Fruit fly (Drosophila melanogaster) whole organism, embryonic: ENCODE results near the gene CG31778.

Source experiments
- Atf-2 ChIP-seq: fragments of 200-800 bp; sonication (Bioruptor generic); optimal IDR thresholded peaks from 2 replicates; lab custom pipeline; 2016; ENCODE audit warnings: missing biosample characterization, missing genetic modification characterization
- Atf6 ChIP-seq: fragments of 200-800 bp; sonication (Bioruptor generic); IDR thresholded peaks from 2 replicates; pipeline ENCODE4 v1.3.6; 2022; ENCODE audit warnings: missing biosample characterization, missing genetic modification characterization
- B-H1 ChIP-seq: fragments of 200-800 bp; sonication (Bioruptor generic); IDR thresholded peaks from 3 replicates; pipeline ENCODE4 v1.3.6; 2022; ENCODE audit warnings: missing biosample characterization, missing genetic modification characterization
- C15 ChIP-seq: fragments of 200-800 bp; sonication (Bioruptor generic); IDR thresholded peaks from 3 replicates; pipeline ENCODE4 v1.3.6; 2022; ENCODE audit warnings: missing biosample characterization, missing genetic modification characterization
- CG10654 ChIP-seq: fragments of 200-800 bp; sonication (Bioruptor generic); optimal IDR thresholded peaks from 2 replicates; lab custom pipeline; 2016; ENCODE audit warnings: missing biosample characterization, missing genetic modification characterization
- CG11085 ChIP-seq: fragments of 200-800 bp; sonication (Bioruptor generic); IDR thresholded peaks from 2 replicates; pipeline ENCODE4 v1.3.6; 2022; ENCODE audit warnings: missing biosample characterization, missing genetic modification characterization
- CG11247 ChIP-seq: fragments of 200-800 bp; sonication (Bioruptor generic); IDR thresholded peaks from 2 replicates; pipeline ENCODE4 v1.3.6; 2022; ENCODE audit warnings: missing biosample characterization, missing genetic modification characterization
- CG1233 ChIP-seq: fragments of 200-800 bp; sonication (Bioruptor generic); optimal IDR thresholded peaks from 4 replicates; lab custom pipeline; 2018; ENCODE audit warnings: missing biosample characterization, mild to moderate bottlenecking, missing genetic modification characterization
- CG14965 ChIP-seq: fragments of 200-800 bp; sonication (Bioruptor generic); optimal IDR thresholded peaks from 2 replicates; lab custom pipeline; 2016; ENCODE audit warnings: missing biosample characterization, missing genetic modification characterization, borderline replicate concordance
- CG15514 ChIP-seq: fragments of 200-800 bp; sonication (Bioruptor generic); optimal IDR thresholded peaks from 3 replicates; lab custom pipeline; 2017; ENCODE audit warnings: missing biosample characterization, missing genetic modification characterization, mild to moderate bottlenecking, moderate library complexity, missing genetic modification reagents
- CG16779 ChIP-seq: fragments of 200-800 bp; sonication (Bioruptor generic); IDR thresholded peaks from 2 replicates; pipeline ENCODE4 v1.3.6; 2022; ENCODE audit warnings: missing biosample characterization, missing genetic modification characterization
- CG17186 ChIP-seq: fragments of 200-800 bp; sonication (Bioruptor generic); optimal IDR thresholded peaks from 3 replicates; lab custom pipeline; 2017; ENCODE audit warnings: missing biosample characterization, missing genetic modification reagents, missing genetic modification characterization
- CG1832 ChIP-seq: fragments of 200-800 bp; sonication (Bioruptor generic); optimal IDR thresholded peaks from 2 replicates; lab custom pipeline; 2017; ENCODE audit warnings: missing biosample characterization, mild to moderate bottlenecking, missing genetic modification characterization, inconsistent platforms
- CG18599 ChIP-seq: fragments of 200-800 bp; sonication (Bioruptor generic); optimal IDR thresholded peaks from 3 replicates; lab custom pipeline; 2017; ENCODE audit warnings: missing biosample characterization, missing genetic modification characterization, mild to moderate bottlenecking, moderate library complexity, missing genetic modification reagents
- CG30020 ChIP-seq: fragments of 200-800 bp; optimal IDR thresholded peaks from 2 replicates; lab custom pipeline; 2019; ENCODE audit warnings: missing biosample characterization, mild to moderate bottlenecking, missing genetic modification characterization, moderate library complexity
- CG31224 ChIP-seq: fragments of 200-800 bp; sonication (Bioruptor generic); IDR thresholded peaks from 2 replicates; pipeline ENCODE4 v1.3.6; 2022; ENCODE audit warnings: missing biosample characterization, missing genetic modification characterization
- CG31388 ChIP-seq: fragments of 200-800 bp; sonication (Bioruptor generic); optimal IDR thresholded peaks from 2 replicates; lab custom pipeline; 2016; ENCODE audit warnings: missing biosample characterization, missing genetic modification characterization
- CG33557 ChIP-seq: fragments of 200-800 bp; sonication (Bioruptor generic); optimal IDR thresholded peaks from 2 replicates; lab custom pipeline; 2019; ENCODE audit warnings: missing biosample characterization, mild to moderate bottlenecking, missing genetic modification characterization, moderate library complexity
- CG34422 ChIP-seq: fragments of 200-800 bp; sonication (Bioruptor generic); IDR thresholded peaks from 3 replicates; pipeline ENCODE4 v1.3.6; 2022; ENCODE audit warnings: missing biosample characterization, missing genetic modification characterization
- CG8765 ChIP-seq: fragments of 200-800 bp; sonication (Bioruptor generic); IDR thresholded peaks from 2 replicates; pipeline ENCODE4 v1.3.6; 2022; ENCODE audit warnings: missing biosample characterization, missing genetic modification characterization
- CG9797 ChIP-seq: fragments of 200-800 bp; sonication (Bioruptor generic); optimal IDR thresholded peaks from 3 replicates; lab custom pipeline; 2018; ENCODE audit warnings: missing biosample characterization, mild to moderate bottlenecking, missing genetic modification characterization
- CG9876 ChIP-seq: fragments of 200-800 bp; sonication (Bioruptor generic); optimal IDR thresholded peaks from 2 replicates; lab custom pipeline; 2016; ENCODE audit warnings: missing biosample characterization, missing genetic modification characterization
- Chrac-16 ChIP-seq: fragments of 200-800 bp; sonication (Bioruptor generic); optimal IDR thresholded peaks from 3 replicates; lab custom pipeline; 2016; ENCODE audit warnings: missing biosample characterization, missing genetic modification characterization
- D19A ChIP-seq: fragments of 200-800 bp; optimal IDR thresholded peaks from 3 replicates; lab custom pipeline; 2019; ENCODE audit warnings: missing biosample characterization, mild to moderate bottlenecking, missing genetic modification characterization, moderate library complexity
- Fer1 ChIP-seq: fragments of 200-800 bp; sonication (Bioruptor generic); optimal IDR thresholded peaks from 2 replicates; lab custom pipeline; 2017; ENCODE audit warnings: missing biosample characterization, mild to moderate bottlenecking, missing genetic modification characterization
- Hmr ChIP-seq: fragments of 200-800 bp; sonication (Bioruptor generic); optimal IDR thresholded peaks from 3 replicates; lab custom pipeline; 2017; ENCODE audit warnings: mild to moderate bottlenecking, missing biosample characterization, missing genetic modification reagents, missing genetic modification characterization
- MBD-R2 ChIP-seq: fragments of 200-800 bp; sonication (Bioruptor generic); IDR thresholded peaks from 2 replicates; pipeline ENCODE4 v1.3.6; 2022; ENCODE audit warnings: missing biosample characterization, missing genetic modification characterization
- Mad ChIP-seq: fragments of 200-800 bp; sonication (Bioruptor generic); optimal IDR thresholded peaks from 2 replicates; lab custom pipeline; 2016; ENCODE audit warnings: missing biosample characterization, missing genetic modification characterization
- PHDP ChIP-seq: fragments of 200-800 bp; sonication (Bioruptor generic); optimal IDR thresholded peaks from 3 replicates; lab custom pipeline; 2018; ENCODE audit warnings: missing biosample characterization, mild to moderate bottlenecking, missing genetic modification characterization, moderate library complexity
- Sox100B ChIP-seq: fragments of 200-800 bp; sonication (Bioruptor generic); optimal IDR thresholded peaks from 3 replicates; lab custom pipeline; 2018; ENCODE audit warnings: missing biosample characterization, mild to moderate bottlenecking, missing genetic modification characterization
- Sry-δ ChIP-seq: fragments of 200-800 bp; sonication (Bioruptor generic); optimal IDR thresholded peaks from 2 replicates; lab custom pipeline; 2016; ENCODE audit warnings: missing biosample characterization, missing genetic modification characterization
- Ssrp ChIP-seq: fragments of 200-800 bp; sonication (Bioruptor generic); optimal IDR thresholded peaks from 2 replicates; lab custom pipeline; 2018; ENCODE audit warnings: missing biosample characterization, mild to moderate bottlenecking, missing genetic modification characterization, moderate library complexity
- TFAM ChIP-seq: fragments of 200-800 bp; sonication (Bioruptor generic); optimal IDR thresholded peaks from 2 replicates; lab custom pipeline; 2017; ENCODE audit warnings: missing biosample characterization, missing genetic modification characterization, inconsistent platforms
- Tbp ChIP-seq: fragments of >200 bp; optimal IDR thresholded peaks from 2 replicates; lab custom pipeline; 2018; ENCODE audit warnings: missing biosample characterization, missing genetic modification characterization
- Xrp1 ChIP-seq: fragments of 200-800 bp; sonication (Bioruptor generic); IDR thresholded peaks from 2 replicates; pipeline ENCODE4 v1.3.6; 2022; ENCODE audit warnings: missing biosample characterization, missing genetic modification characterization
- abd-A ChIP-seq: fragments of 200-800 bp; sonication (Bioruptor generic); optimal IDR thresholded peaks from 3 replicates; lab custom pipeline; 2019; ENCODE audit warnings: missing biosample characterization, mild to moderate bottlenecking, missing genetic modification characterization, moderate library complexity
- ato ChIP-seq: fragments of 200-800 bp; sonication (Bioruptor generic); IDR thresholded peaks from 2 replicates; pipeline ENCODE4 v1.3.6; 2022; ENCODE audit warnings: missing biosample characterization, missing genetic modification characterization; ENCODE audit not compliant: partially characterized antibody
- cad ChIP-seq: fragments of >200 bp; optimal IDR thresholded peaks from 2 replicates; lab custom pipeline; 2017; ENCODE audit warnings: missing biosample characterization, missing genetic modification characterization
- crc ChIP-seq: fragments of 200-800 bp; sonication (Bioruptor generic); optimal IDR thresholded peaks from 2 replicates; lab custom pipeline; 2016; ENCODE audit warnings: missing biosample characterization, missing genetic modification characterization
- da ChIP-seq: fragments of 200-800 bp; sonication (Bioruptor generic); optimal IDR thresholded peaks from 2 replicates; lab custom pipeline; 2016; ENCODE audit warnings: missing biosample characterization, missing genetic modification characterization
- dmrt99B ChIP-seq: fragments of 200-800 bp; sonication (Bioruptor generic); optimal IDR thresholded peaks from 2 replicates; lab custom pipeline; 2018; ENCODE audit warnings: missing biosample characterization, mild to moderate bottlenecking, missing genetic modification characterization, moderate library complexity
- fu2 ChIP-seq: fragments of 200-800 bp; sonication (Bioruptor generic); optimal IDR thresholded peaks from 2 replicates; lab custom pipeline; 2016; ENCODE audit warnings: missing biosample characterization, missing genetic modification characterization
- gro ChIP-seq: fragments of 200-800 bp; sonication (Bioruptor generic); optimal IDR thresholded peaks from 2 replicates; lab custom pipeline; 2016; ENCODE audit warnings: missing biosample characterization, missing genetic modification characterization
- hbn ChIP-seq: fragments of 200-800 bp; sonication (Bioruptor generic); IDR thresholded peaks from 2 replicates; pipeline ENCODE4 v1.3.6; 2022; ENCODE audit warnings: missing biosample characterization, missing genetic modification characterization; ENCODE audit not compliant: partially characterized antibody
- jigr1 ChIP-seq: fragments of 200-800 bp; sonication (Bioruptor generic); IDR thresholded peaks from 3 replicates; pipeline ENCODE4 v1.3.6; 2022; ENCODE audit warnings: missing biosample characterization, missing genetic modification characterization
- kah ChIP-seq: fragments of 200-800 bp; sonication (Bioruptor generic); optimal IDR thresholded peaks from 2 replicates; lab custom pipeline; 2018; ENCODE audit warnings: missing biosample characterization, mild to moderate bottlenecking, missing genetic modification characterization
- maf-S ChIP-seq: fragments of 200-800 bp; sonication (Bioruptor generic); optimal IDR thresholded peaks from 2 replicates; lab custom pipeline; 2016; ENCODE audit warnings: missing biosample characterization, missing genetic modification characterization
- mirr ChIP-seq: fragments of 200-800 bp; sonication (Bioruptor generic); optimal IDR thresholded peaks from 3 replicates; lab custom pipeline; 2018; ENCODE audit warnings: missing biosample characterization, mild to moderate bottlenecking, missing genetic modification characterization
- otp ChIP-seq: fragments of 200-800 bp; sonication (Bioruptor generic); IDR thresholded peaks from 3 replicates; pipeline ENCODE4, ENCODE4 v1.3.6; 2022; ENCODE audit warnings: missing biosample characterization, missing genetic modification characterization
- p53 ChIP-seq: fragments of 200-800 bp; sonication (Bioruptor generic); optimal IDR thresholded peaks from 2 replicates; lab custom pipeline; 2016; ENCODE audit warnings: missing biosample characterization, missing genetic modification characterization
- phol ChIP-seq: fragments of 200-800 bp; sonication (Bioruptor generic); optimal IDR thresholded peaks from 3 replicates; lab custom pipeline; 2018; ENCODE audit warnings: missing biosample characterization, mild to moderate bottlenecking, missing genetic modification characterization, moderate library complexity
- zen2 ChIP-seq: fragments of 200-800 bp; sonication (Bioruptor generic); IDR thresholded peaks from 3 replicates; pipeline ENCODE4 v1.3.6; 2022; ENCODE audit warnings: missing biosample characterization, missing genetic modification characterization; ENCODE audit not compliant: partially characterized antibody

CG31778 gene

dm6 chr2L:3712949-3713416, 7.7 kb upstream of the CG31778 start, which contains the start of the genes CG31955 and CG2818 (continued):
- no peak for TF ChIP-seq fu2 (GFP tag; lab: Kevin White, UChicago)
- no peak for TF ChIP-seq Atf-2
- TF ChIP-seq CG11247 = no peak
- TF ChIP-seq CG31388 (GFP tag; lab: Kevin White, UChicago) = no peak
- no peak for TF ChIP-seq dmrt99B (tag; lab: Kevin White, UChicago)
- TF ChIP-seq Ssrp (tag; lab: Kevin White, UChicago) = no peak
- peak; percentile 86 for TF ChIP-seq Sry-δ
- TF ChIP-seq Atf6 (GFP tag; lab: Robert Waterston, UW) = no peak
- TF ChIP-seq jigr1 (GFP tag; lab: Robert Waterston, UW) = no peak
- TF ChIP-seq Chrac-16 (GFP tag; lab: Kevin White, UChicago) = no peak
- TF ChIP-seq PHDP (tag; lab: Kevin White, UChicago) = peak; percentile 3
- TF ChIP-seq crc (GFP tag; lab: Kevin White, UChicago) = no peak
- no peak for TF ChIP-seq CG8765 (GFP tag; lab: Robert Waterston, UW)
- no peak for TF ChIP-seq CG33557 (GFP tag; lab: Kevin White, UChicago)
- no peak for TF ChIP-seq ato (GFP tag; lab: Robert Waterston, UW)
- no peak for TF ChIP-seq D19A (tag; lab: Kevin White, UChicago)
- TF ChIP-seq otp (GFP tag; lab: Robert Waterston, UW) = no peak
- no peak for TF ChIP-seq da (GFP tag; lab: Kevin White, UChicago)
- no peak for TF ChIP-seq TFAM (GFP tag; lab: Kevin White, UChicago)
- TF ChIP-seq Xrp1 (GFP tag; lab: Robert Waterston, UW) = no peak
- TF ChIP-seq CG17186 = peak; percentile 82
- peak; percentile 41 for TF ChIP-seq CG15514 (GFP tag; lab: Kevin White, UChicago)
- TF ChIP-seq CG31224 (GFP tag; lab: Robert Waterston, UW) = no peak
- TF ChIP-seq CG34422 (GFP tag; lab: Robert Waterston, UW) = no peak
- TF ChIP-seq C15 (GFP tag; lab: Robert Waterston, UW) = no peak
- TF ChIP-seq MBD-R2 (GFP tag; lab: Robert Waterston, UW) = peak; percentile 45; the same call in 1 of the 2 replicates
- TF ChIP-seq hbn (GFP tag; lab: Robert Waterston, UW) = peak; percentile 59
- no peak for TF ChIP-seq Tbp
- TF ChIP-seq zen2 (GFP tag; lab: Robert Waterston, UW) = peak; percentile 38; the same call in 1 of the 3 replicates
- no peak for TF ChIP-seq CG10654 (GFP tag; lab: Kevin White, UChicago)
- no peak for TF ChIP-seq gro (GFP tag; lab: Kevin White, UChicago)
- no peak for TF ChIP-seq Sox100B
- peak; percentile 1 for TF ChIP-seq CG9797 (GFP tag; lab: Kevin White, UChicago)
- TF ChIP-seq CG14965 (GFP tag; lab: Kevin White, UChicago) = no peak
- no peak for TF ChIP-seq Hmr
- no peak for TF ChIP-seq p53 (GFP tag; lab: Kevin White, UChicago)
- TF ChIP-seq Mad = no peak
- no peak for TF ChIP-seq CG9876 (GFP tag; lab: Kevin White, UChicago)
- no peak for TF ChIP-seq CG18599
- TF ChIP-seq CG16779 (GFP tag; lab: Robert Waterston, UW) = no peak
- no peak for TF ChIP-seq CG11085 (GFP tag; lab: Robert Waterston, UW)
- TF ChIP-seq B-H1 = no peak
- TF ChIP-seq CG30020 (tag; lab: Kevin White, UChicago) = peak; percentile 36
- no peak for TF ChIP-seq kah (GFP tag; lab: Kevin White, UChicago)
- no peak for TF ChIP-seq abd-A
- TF ChIP-seq mirr (GFP tag; lab: Kevin White, UChicago) = no peak
- no peak for TF ChIP-seq Fer1 (GFP tag; lab: Kevin White, UChicago)
- TF ChIP-seq phol (tag; lab: Kevin White, UChicago) = peak; percentile 73
- TF ChIP-seq cad (GFP tag; lab: Kevin White, UChicago) = no peak
- no peak for TF ChIP-seq maf-S (GFP tag; lab: Kevin White, UChicago)
- no peak for TF ChIP-seq CG1233 (GFP tag; lab: Kevin White, UChicago)
- TF ChIP-seq CG1832 (GFP tag; lab: Kevin White, UChicago) = no peak
